Comparison of ENCODE assay signal across 4 fruit fly cellular contexts in the genomic region with DNA sequence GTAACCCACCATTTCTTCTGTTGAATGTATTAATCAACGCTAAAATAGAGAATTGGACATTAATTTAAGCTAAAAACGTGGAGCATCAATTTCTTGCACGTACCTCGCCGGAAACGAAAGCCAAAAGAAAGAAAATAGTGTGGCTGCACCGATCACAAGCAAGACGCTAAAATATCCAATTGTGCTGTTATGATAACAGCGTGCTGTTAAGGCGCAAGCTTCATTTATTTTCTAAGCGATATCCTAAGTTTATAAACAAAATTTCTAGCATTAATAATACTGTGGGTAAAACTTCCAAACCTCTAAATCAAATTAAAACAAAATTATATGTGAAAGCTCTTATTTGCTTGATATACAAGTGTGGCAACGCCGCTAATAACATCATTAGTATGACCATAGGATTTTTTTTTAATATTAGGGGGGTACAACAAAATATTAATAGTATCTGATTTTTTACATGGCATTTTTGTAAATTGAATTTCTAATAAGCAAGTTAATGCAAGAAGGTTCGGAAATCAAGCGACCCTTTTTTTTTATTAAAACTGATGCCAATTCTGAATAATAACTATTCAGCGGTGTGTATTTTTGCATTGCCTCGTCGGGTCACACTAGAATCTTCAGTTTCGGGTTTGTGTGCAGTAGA.
TF ChIP-seq lines count a peak whose summit lies in the region.

A gene (minus strand): TSS at position 135 of the 643 bp plus-strand sequence.
A gene (plus strand): TSS at position 412 of the 643 bp plus-strand sequence.

TF ChIP-seq in whole organism, adult, 20 proteins besides CTCF, POLR2A, EP300 and RAD21 (continued from another document):
- TF ChIP-seq CG1620 (GFP tag; optimal IDR thresholded peaks at IDR 0.05; lab: Kevin White, UChicago) (peak; percentile 68), CG12768 (GFP tag; optimal IDR thresholded peaks at IDR 0.05; lab: Kevin White, UChicago) (peak; percentile 70), Mnt (GFP tag; optimal IDR thresholded peaks at IDR 0.05; lab: Kevin White, UChicago) (peak; percentile 90), Crg-1 (GFP tag; optimal IDR thresholded peaks at IDR 0.05; lab: Kevin White, UChicago) (peak; percentile 85)

TF ChIP-seq in whole organism, embryonic, 481 proteins besides CTCF, POLR2A, EP300 and RAD21 (continued from another document and continues in another):
- TF ChIP-seq Ets97D (GFP tag; optimal IDR thresholded peaks at IDR 0.05; lab: Kevin White, UChicago) (peak; percentile 99), HLH4C (GFP tag; IDR thresholded peaks at IDR 0.05; lab: Robert Waterston, UW; ENCODE audit: partially characterized antibody) (no peak), YL-1 (GFP tag; optimal IDR thresholded peaks at IDR 0.05; lab: Kevin White, UChicago) (peak; percentile 85), CG13894 (tag; optimal IDR thresholded peaks at IDR 0.05; lab: Kevin White, UChicago) (peak; percentile 60), gt (GFP tag; IDR thresholded peaks at IDR 0.05; lab: Robert Waterston, UW) (no peak), Xbp1 (GFP tag; optimal IDR thresholded peaks at IDR 0.05; lab: Kevin White, UChicago) (peak; percentile 67), E2f2 (GFP tag; IDR thresholded peaks at IDR 0.05; lab: Robert Waterston, UW) (peak; percentile 49), mirr (GFP tag; optimal IDR thresholded peaks at IDR 0.05; lab: Kevin White, UChicago) (peak; percentile 74), CG1832 (GFP tag; optimal IDR thresholded peaks at IDR 0.05; lab: Kevin White, UChicago) (no peak), p53 (GFP tag; optimal IDR thresholded peaks at IDR 0.05; lab: Kevin White, UChicago) (peak; percentile 62), Hr51 (GFP tag; optimal IDR thresholded peaks at IDR 0.05; lab: Kevin White, UChicago) (peak; percentile 54 to 68), chn (GFP tag; optimal IDR thresholded peaks at IDR 0.05; lab: Kevin White, UChicago) (peak; percentile 58), fd64A (GFP tag; optimal IDR thresholded peaks at IDR 0.05; lab: Kevin White, UChicago) (peak; percentile 72), CG14965 (GFP tag; optimal IDR thresholded peaks at IDR 0.05; lab: Kevin White, UChicago; ENCODE audit: borderline replicate concordance) (peak; percentile 17), CG13123 (GFP tag; optimal IDR thresholded peaks at IDR 0.05; lab: Kevin White, UChicago) (peak; percentile 1), dm (GFP tag; optimal IDR thresholded peaks at IDR 0.05; lab: Kevin White, UChicago) (peak; percentile 93), CG2678 (tag; optimal IDR thresholded peaks at IDR 0.05; lab: Kevin White, UChicago) (peak; percentile 67), Dp (GFP tag; optimal IDR thresholded peaks at IDR 0.05; lab: Kevin White, UChicago) (peak; percentile 24), Sry-β (GFP tag; optimal IDR thresholded peaks at IDR 0.05; lab: Kevin White, UChicago) (peak; percentile 18), Hand (GFP tag; optimal IDR thresholded peaks at IDR 0.05; lab: Kevin White, UChicago) (peak; percentile 56), gfzf (GFP tag; optimal IDR thresholded peaks at IDR 0.05; lab: Kevin White, UChicago) (peak; percentile 85), slbo (GFP tag; IDR thresholded peaks at IDR 0.05; lab: Robert Waterston, UW) (peak; percentile 64), pita (GFP tag; optimal IDR thresholded peaks at IDR 0.05; lab: Kevin White, UChicago) (no peak), CG12744 (GFP tag; optimal IDR thresholded peaks at IDR 0.05; lab: Kevin White, UChicago) (peak; percentile 51), CG6791 (GFP tag; IDR thresholded peaks at IDR 0.05; lab: Robert Waterston, UW; ENCODE audit: partially characterized antibody) (no peak), Aef1 (GFP tag; IDR thresholded peaks at IDR 0.05; lab: Robert Waterston, UW) (no peak), scrt (GFP tag; optimal IDR thresholded peaks at IDR 0.05; lab: Kevin White, UChicago) (peak; percentile 77), unpg (GFP tag; optimal IDR thresholded peaks at IDR 0.05; lab: Kevin White, UChicago) (peak; percentile 72), Xrp1 (GFP tag; IDR thresholded peaks at IDR 0.05; lab: Robert Waterston, UW) (no peak), CG8478 (optimal IDR thresholded peaks at IDR 0.05; lab: Kevin White, UChicago) (no peak), eyg (GFP tag; optimal IDR thresholded peaks at IDR 0.05; lab: Kevin White, UChicago) (peak; percentile 86), Chrac-16 (GFP tag; optimal IDR thresholded peaks at IDR 0.05; lab: Kevin White, UChicago) (peak; percentile 69), pzg (GFP tag; optimal IDR thresholded peaks at IDR 0.05; lab: Kevin White, UChicago) (peak; percentile 73), CG17328 (GFP tag; IDR thresholded peaks at IDR 0.05; lab: Robert Waterston, UW) (peak; percentile 52), CG17802 (tag; optimal IDR thresholded peaks at IDR 0.05; lab: Kevin White, UChicago) (peak; percentile 37), CG8089 (GFP tag; optimal IDR thresholded peaks at IDR 0.05; lab: Kevin White, UChicago) (peak; percentile 63), Jarid2 (GFP tag; optimal IDR thresholded peaks at IDR 0.05; lab: Kevin White, UChicago) (peak; percentile 61), CG9797 (GFP tag; optimal IDR thresholded peaks at IDR 0.05; lab: Kevin White, UChicago) (peak; percentile 85), tx (GFP tag; optimal IDR thresholded peaks at IDR 0.05; lab: Kevin White, UChicago) (peak; percentile 20)

TF ChIP-seq in whole organism, prepupa, 60 proteins besides CTCF, POLR2A, EP300 and RAD21 (continued from another document and continues in another):
- peak; percentile 67 for TF ChIP-seq CG6792 (GFP tag; optimal IDR thresholded peaks at IDR 0.05; lab: Kevin White, UChicago)
- TF ChIP-seq CG4318 (GFP tag; optimal IDR thresholded peaks at IDR 0.05; lab: Kevin White, UChicago), result no peak
- peak; percentile 18 for TF ChIP-seq dsx (GFP tag; optimal IDR thresholded peaks at IDR 0.05; lab: Kevin White, UChicago; ENCODE audit: poor library complexity, severe bottlenecking)
- no peak for TF ChIP-seq vri (GFP tag; optimal IDR thresholded peaks at IDR 0.05; lab: Kevin White, UChicago)
- TF ChIP-seq acj6 (GFP tag; optimal IDR thresholded peaks at IDR 0.05; lab: Kevin White, UChicago), result peak; percentile 65
- peak; percentile 79 for TF ChIP-seq CG3919 (GFP tag; optimal IDR thresholded peaks at IDR 0.05; lab: Kevin White, UChicago)
- TF ChIP-seq svp (GFP tag; lab: Kevin White, UChicago), result no peak
- peak in 1 of 2 experiments; percentile 52 for TF ChIP-seq salr (GFP tag; optimal IDR thresholded peaks at IDR 0.05; lab: Kevin White, UChicago)
- no peak for TF ChIP-seq Hr38 (GFP tag; optimal IDR thresholded peaks at IDR 0.05; lab: Kevin White, UChicago)
- peak; percentile 64 for TF ChIP-seq CG31627 (GFP tag; optimal IDR thresholded peaks at IDR 0.05; lab: Kevin White, UChicago)
- peak; percentile 60; the same call in 2 of the 3 replicates for TF ChIP-seq CG6163 (GFP tag; IDR thresholded peaks at IDR 0.05; lab: Robert Waterston, UW)
- TF ChIP-seq pdm3 (GFP tag; optimal IDR thresholded peaks at IDR 0.05; lab: Kevin White, UChicago), result peak; percentile 63
- TF ChIP-seq CG11762 (GFP tag; optimal IDR thresholded peaks at IDR 0.05; lab: Kevin White, UChicago; ENCODE audit: insufficient read depth), result peak; percentile 48
- peak; percentile 60 for TF ChIP-seq CG34406 (GFP tag; optimal IDR thresholded peaks at IDR 0.05; lab: Kevin White, UChicago)
- peak; percentile 70 for TF ChIP-seq topi (GFP tag; optimal IDR thresholded peaks at IDR 0.05; lab: Kevin White, UChicago)
- peak; percentile 55 for TF ChIP-seq CG10669 (GFP tag; optimal IDR thresholded peaks at IDR 0.05; lab: Kevin White, UChicago)
- TF ChIP-seq net (GFP tag; optimal IDR thresholded peaks at IDR 0.05; lab: Kevin White, UChicago), result peak; percentile 76
- peak; percentile 77 for TF ChIP-seq eg (GFP tag; IDR thresholded peaks at IDR 0.05; lab: Robert Waterston, UW)
- TF ChIP-seq Met (GFP tag; optimal IDR thresholded peaks at IDR 0.05; lab: Kevin White, UChicago), result peak; percentile 71
- no peak for TF ChIP-seq CG9139 (GFP tag; optimal IDR thresholded peaks at IDR 0.05; lab: Kevin White, UChicago)
- TF ChIP-seq esn (GFP tag; optimal IDR thresholded peaks at IDR 0.05; lab: Kevin White, UChicago), result peak; percentile 85
- TF ChIP-seq CG8119 (GFP tag; IDR thresholded peaks at IDR 0.05; lab: Robert Waterston, UW), result peak; percentile 16; the same call in 1 of the 3 replicates
- TF ChIP-seq cyc (GFP tag; optimal IDR thresholded peaks at IDR 0.05; lab: Kevin White, UChicago), result peak; percentile 56
- TF ChIP-seq Smox (GFP tag; optimal IDR thresholded peaks at IDR 0.05; lab: Kevin White, UChicago), result peak; percentile 61
- TF ChIP-seq Lpt (GFP tag; optimal IDR thresholded peaks at IDR 0.05; lab: Kevin White, UChicago), result no peak
- peak; percentile 29 for TF ChIP-seq Ets21C (GFP tag; optimal IDR thresholded peaks at IDR 0.05; lab: Kevin White, UChicago)
- peak; percentile 57 for TF ChIP-seq CG8632 (GFP tag; optimal IDR thresholded peaks at IDR 0.05; lab: Kevin White, UChicago)
- no peak for TF ChIP-seq CG16779 (tag; optimal IDR thresholded peaks at IDR 0.05; lab: Kevin White, UChicago)
- peak; percentile 68 for TF ChIP-seq Hr4 (GFP tag; optimal IDR thresholded peaks at IDR 0.05; lab: Kevin White, UChicago)
- TF ChIP-seq Ets96B (tag; optimal IDR thresholded peaks at IDR 0.05; lab: Kevin White, UChicago), result no peak
- no peak for TF ChIP-seq Gug (GFP tag; IDR thresholded peaks at IDR 0.05; lab: Robert Waterston, UW)
- TF ChIP-seq Sox102F (GFP tag; optimal IDR thresholded peaks at IDR 0.05; lab: Kevin White, UChicago), result peak; percentile 81
- no peak for TF ChIP-seq CG8319 (GFP tag; optimal IDR thresholded peaks at IDR 0.05; lab: Kevin White, UChicago)
- TF ChIP-seq CG6276 (GFP tag; optimal IDR thresholded peaks at IDR 0.05; lab: Kevin White, UChicago), result no peak
- peak; percentile 88 for TF ChIP-seq CG6854 (GFP tag; optimal IDR thresholded peaks at IDR 0.05; lab: Kevin White, UChicago)
- TF ChIP-seq Eip75B (GFP tag; optimal IDR thresholded peaks at IDR 0.05; lab: Kevin White, UChicago), result peak; percentile 63
- TF ChIP-seq CG7368 (GFP tag; optimal IDR thresholded peaks at IDR 0.05; lab: Kevin White, UChicago), result peak; percentile 69
- peak in 1 of 2 experiments; percentile 72 for TF ChIP-seq ss (GFP tag; optimal IDR thresholded peaks at IDR 0.05; lab: Kevin White, UChicago)
- peak; percentile 68 for TF ChIP-seq lz (GFP tag; optimal IDR thresholded peaks at IDR 0.05; lab: Kevin White, UChicago)
- TF ChIP-seq CG10631 (GFP tag; optimal IDR thresholded peaks at IDR 0.05; lab: Kevin White, UChicago), result peak; percentile 73
- peak; percentile 57 for TF ChIP-seq Blimp-1 (GFP tag; optimal IDR thresholded peaks at IDR 0.05; lab: Kevin White, UChicago)
- TF ChIP-seq OdsH (GFP tag; optimal IDR thresholded peaks at IDR 0.05; lab: Kevin White, UChicago), result peak; percentile 56

TF ChIP-seq in whole organism, wandering third instar larva, 38 proteins besides CTCF, POLR2A, EP300 and RAD21 (continued from another document):
- TF ChIP-seq ey (GFP tag; optimal IDR thresholded peaks at IDR 0.05; lab: Kevin White, UChicago) (peak; percentile 67), lola (GFP tag; optimal IDR thresholded peaks at IDR 0.05; lab: Kevin White, UChicago) (no peak), psq (GFP tag; optimal IDR thresholded peaks at IDR 0.05; lab: Kevin White, UChicago) (peak; percentile 52), Sp1 (GFP tag; optimal IDR thresholded peaks at IDR 0.05; lab: Kevin White, UChicago) (peak; percentile 78), Hr83 (GFP tag; optimal IDR thresholded peaks at IDR 0.05; lab: Kevin White, UChicago; ENCODE audit: poor library complexity, severe bottlenecking) (peak; percentile 79), brk (GFP tag; optimal IDR thresholded peaks at IDR 0.05; lab: Kevin White, UChicago) (no peak), Myc (optimal IDR thresholded peaks at IDR 0.05; lab: Kevin White, UChicago) (peak; percentile 23), Abd-B (GFP tag; optimal IDR thresholded peaks at IDR 0.05; lab: Kevin White, UChicago) (no peak)
